Worm (Caenorhabditis elegans) whole organism, early embryonic: ENCODE data around the gene F38G1.3.

Experiments
- B0310.2 ChIP-seq: sonication (generic microtip); optimal IDR thresholded peaks from 2 replicates; lab custom pipeline; 2016; ENCODE audit warnings: mild to moderate bottlenecking, missing genetic modification characterization, missing compliant biosample characterization
- F13C5.2 ChIP-seq: sonication (generic microtip); optimal IDR thresholded peaks from 2 replicates; lab custom pipeline; 2017; ENCODE audit warnings: mild to moderate bottlenecking, missing genetic modification characterization, inconsistent platforms, missing compliant biosample characterization
- aly-1 ChIP-seq: sonication (generic microtip); optimal IDR thresholded peaks from 2 replicates; lab custom pipeline; 2016; ENCODE audit warnings: missing genetic modification characterization, missing compliant biosample characterization
- ama-1 ChIP-seq: fragments of 150-350 bp; optimal IDR thresholded peaks from 2 replicates; lab custom pipeline; 2014
- ceh-13 ChIP-seq: fragments of 200-800 bp; sonication (Bioruptor generic); optimal IDR thresholded peaks from 2 replicates; lab custom pipeline; 2018; ENCODE audit warnings: mild to moderate bottlenecking, missing genetic modification characterization, missing compliant biosample characterization
- ceh-36 ChIP-seq: sonication (generic microtip); optimal IDR thresholded peaks from 2 replicates; lab custom pipeline; 2016; ENCODE audit warnings: missing genetic modification characterization, inconsistent platforms, missing compliant biosample characterization
- ets-7 ChIP-seq: sonication (generic microtip); optimal IDR thresholded peaks from 2 replicates; lab custom pipeline; 2016; ENCODE audit warnings: missing genotype, missing genetic modification characterization, missing compliant biosample characterization
- flt-1 ChIP-seq: fragments of 200-800 bp; sonication (Bioruptor generic); IDR thresholded peaks from 2 replicates; pipeline ENCODE4 v1.3.6; 2022; ENCODE audit warnings: missing genetic modification characterization, missing compliant biosample characterization
- hmbx-1 ChIP-seq: sonication (generic microtip); optimal IDR thresholded peaks from 2 replicates; lab custom pipeline; 2016; ENCODE audit warnings: mild to moderate bottlenecking, missing genetic modification characterization, missing compliant biosample characterization
- hmg-4 ChIP-seq: fragments of 200-800 bp; sonication (Bioruptor generic); optimal IDR thresholded peaks from 2 replicates; lab custom pipeline; 2018; ENCODE audit warnings: mild to moderate bottlenecking, missing genetic modification characterization, missing compliant biosample characterization
- hnd-1 ChIP-seq: sonication (generic microtip); optimal IDR thresholded peaks from 2 replicates; lab custom pipeline; 2016; ENCODE audit warnings: missing genetic modification characterization, missing compliant biosample characterization
- pes-1 ChIP-seq: fragments of 200-800 bp; sonication (Bioruptor generic); IDR thresholded peaks from 2 replicates; pipeline ENCODE4 v1.3.6; 2022; ENCODE audit warnings: missing genetic modification reagents, missing genetic modification characterization, missing compliant biosample characterization
- scrt-1 ChIP-seq: fragments of 200-800 bp; sonication (Bioruptor generic); IDR thresholded peaks from 2 replicates; pipeline ENCODE4 v1.3.6; 2022; ENCODE audit warnings: missing genetic modification characterization, missing compliant biosample characterization
- sea-1 ChIP-seq: fragments of 200-800 bp; sonication (Bioruptor generic); conservative IDR thresholded peaks from 2 replicates; pipeline ENCODE4 v1.3.6; 2022; ENCODE audit warnings: missing genetic modification characterization, missing compliant biosample characterization
- tbx-11 ChIP-seq: fragments of 200-800 bp; sonication (Bioruptor generic); IDR thresholded peaks from 2 replicates; pipeline ENCODE4 v1.3.6; 2022; ENCODE audit warnings: missing genetic modification characterization, missing compliant biosample characterization
- tbx-37 ChIP-seq: fragments of 200-800 bp; sonication (Bioruptor generic); conservative IDR thresholded peaks from 2 replicates; pipeline ENCODE4 v1.3.6; 2022; ENCODE audit warnings: missing genetic modification reagents, missing genetic modification characterization, missing compliant biosample characterization
- tra-4 ChIP-seq: sonication (generic microtip); optimal IDR thresholded peaks from 2 replicates; lab custom pipeline; 2017; ENCODE audit warnings: missing genetic modification characterization, missing compliant biosample characterization

The F38G1.3 gene

DNA sequence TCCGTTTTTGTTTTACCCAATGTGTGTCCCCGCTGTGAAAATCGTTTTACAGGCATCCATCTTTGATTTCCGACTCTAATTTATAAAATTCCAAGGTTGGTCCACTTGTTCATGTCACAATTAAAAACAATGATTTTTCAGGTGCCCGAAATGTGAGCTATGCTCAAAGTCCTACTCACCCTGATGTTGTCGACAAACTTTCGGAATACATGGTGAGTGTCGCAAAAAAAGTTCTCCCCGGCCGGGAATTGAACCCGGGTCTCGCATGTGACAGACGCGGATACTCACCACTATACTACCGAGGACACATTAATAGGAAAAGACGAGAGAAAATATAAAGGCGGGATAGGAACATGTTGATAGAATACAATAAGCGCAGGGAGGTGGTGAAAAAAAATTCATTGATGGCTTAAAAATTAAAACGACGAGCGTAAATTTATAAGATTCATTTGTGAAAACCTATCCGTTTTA is 13.3 kb downstream of the F38G1.3 start, which contains the start of gene egl-17:
Gene egl-17 (plus strand): TSS at position 51 of the 471 bp plus-strand sequence.
- TF ChIP-seq ceh-36 (tag; lab: Kevin White, UChicago) (peak; percentile 92), hnd-1 (tag; lab: Kevin White, UChicago) (peak; percentile 90), F13C5.2 (peak; percentile 93), tbx-11 (GFP tag; lab: Robert Waterston, UW) (peak; percentile 91), tbx-37 (GFP tag; lab: Robert Waterston, UW) (peak; percentile 95), ama-1 (lab: Kevin White, UChicago) (no peak), scrt-1 (GFP tag; lab: Robert Waterston, UW) (peak; percentile 96), sea-1 (peak; percentile 95), hmg-4 (GFP tag; lab: Kevin White, UChicago) (peak; percentile 96), flt-1 (peak; percentile 91), hmbx-1 (peak; percentile 82), aly-1 (tag; lab: Kevin White, UChicago) (peak; percentile 94), tra-4 (peak; percentile 82), pes-1 (peak; percentile 96), ets-7 (tag; lab: Kevin White, UChicago) (peak; percentile 87), B0310.2 (tag; lab: Kevin White, UChicago) (peak; percentile 99), ceh-13 (GFP tag; lab: Kevin White, UChicago) (peak; percentile 86)

DNA sequence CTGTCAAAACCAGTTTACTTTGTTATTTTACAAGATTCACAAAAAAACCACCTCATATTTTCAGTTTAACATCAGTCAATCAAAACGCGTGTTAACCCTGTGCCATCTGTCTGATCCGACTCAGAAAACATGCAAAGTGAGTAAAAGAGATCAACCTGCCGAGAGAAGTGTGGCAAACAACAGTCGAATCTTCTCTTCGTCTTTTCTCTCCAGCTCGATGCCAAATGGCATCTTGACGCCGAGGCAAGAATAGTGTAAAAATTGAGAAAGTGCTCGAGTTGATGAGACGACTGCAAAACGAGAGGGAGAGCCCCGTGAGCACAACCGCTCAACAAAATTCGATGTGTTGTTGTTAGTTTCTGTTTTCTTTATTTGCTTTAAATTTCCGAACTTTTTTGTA is 16.6 kb downstream of the F38G1.3 start, which contains the start of gene B0310.1:
Gene B0310.1 (plus strand): TSS at position 310 of the 400 bp plus-strand sequence.
- TF ChIP-seq pes-1 (no peak), ama-1 (lab: Kevin White, UChicago) (no peak), hmbx-1 (no peak), hnd-1 (tag; lab: Kevin White, UChicago) (no peak), sea-1 (no peak), scrt-1 (GFP tag; lab: Robert Waterston, UW) (no peak), ets-7 (tag; lab: Kevin White, UChicago) (no peak), aly-1 (tag; lab: Kevin White, UChicago) (no peak), hmg-4 (GFP tag; lab: Kevin White, UChicago) (no peak), B0310.2 (tag; lab: Kevin White, UChicago) (no peak), tbx-37 (GFP tag; lab: Robert Waterston, UW) (no peak), flt-1 (no peak), tra-4 (no peak), tbx-11 (GFP tag; lab: Robert Waterston, UW) (no peak)

DNA sequence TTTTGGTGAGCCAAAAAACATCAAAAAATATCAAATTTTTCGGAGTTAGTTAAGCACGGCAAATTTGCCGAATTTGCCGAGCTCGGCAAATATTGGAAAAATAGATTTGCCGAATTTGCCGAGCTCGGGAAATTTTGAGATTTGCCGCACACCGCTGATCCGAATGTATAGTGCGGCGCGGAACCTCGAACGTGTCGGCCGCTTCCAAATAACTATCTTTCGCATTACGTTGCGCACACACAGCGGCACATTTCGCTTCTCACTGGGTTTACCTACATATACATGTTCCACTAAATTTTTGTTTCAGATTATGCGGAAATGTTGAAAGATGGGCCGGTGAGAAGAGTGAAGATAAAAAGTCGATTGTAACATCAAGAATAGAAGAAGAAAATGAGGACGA is 20.4 kb downstream of the F38G1.3 start:
- TF ChIP-seq hnd-1 (tag; lab: Kevin White, UChicago), result no peak
- no peak for TF ChIP-seq ets-7 (tag; lab: Kevin White, UChicago)
- no peak for TF ChIP-seq ama-1 (lab: Kevin White, UChicago)
- no peak for TF ChIP-seq ceh-13 (GFP tag; lab: Kevin White, UChicago)
- TF ChIP-seq hmg-4 (GFP tag; lab: Kevin White, UChicago), result no peak
- no peak for TF ChIP-seq flt-1
- no peak for TF ChIP-seq tra-4
- no peak for TF ChIP-seq tbx-37 (GFP tag; lab: Robert Waterston, UW)
- TF ChIP-seq hmbx-1, result no peak
- TF ChIP-seq B0310.2 (tag; lab: Kevin White, UChicago), result no peak
- no peak for TF ChIP-seq scrt-1 (GFP tag; lab: Robert Waterston, UW)
- no peak for TF ChIP-seq sea-1
- TF ChIP-seq tbx-11 (GFP tag; lab: Robert Waterston, UW), result no peak
- no peak for TF ChIP-seq pes-1
- no peak for TF ChIP-seq F13C5.2
- no peak for TF ChIP-seq ceh-36 (tag; lab: Kevin White, UChicago)
- TF ChIP-seq aly-1 (tag; lab: Kevin White, UChicago), result no peak

DNA sequence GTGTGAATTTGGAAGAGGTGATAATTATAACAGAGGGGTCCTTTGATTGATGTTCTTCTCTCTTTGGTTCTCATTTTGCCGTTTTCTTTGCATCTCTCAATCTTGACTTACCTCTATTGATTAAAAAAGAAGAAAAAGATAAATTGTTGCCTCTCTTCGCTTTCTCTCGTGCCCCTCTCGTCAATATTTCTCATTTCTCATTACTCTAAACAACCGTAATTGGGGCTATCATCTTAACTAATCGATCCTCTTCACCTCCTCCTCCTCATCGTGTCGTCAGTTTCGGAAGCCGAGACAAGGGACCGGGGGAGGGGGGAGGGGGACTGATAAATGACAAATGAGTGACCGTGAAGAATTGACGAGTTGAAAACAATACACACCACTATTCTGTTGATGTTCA is 22.3 kb downstream of the F38G1.3 start:
- TF ChIP-seq hmbx-1 (no peak), scrt-1 (GFP tag; lab: Robert Waterston, UW) (no peak), flt-1 (no peak), ceh-36 (tag; lab: Kevin White, UChicago) (no peak), B0310.2 (tag; lab: Kevin White, UChicago) (no peak), tra-4 (no peak), F13C5.2 (no peak), ceh-13 (GFP tag; lab: Kevin White, UChicago) (no peak), ets-7 (tag; lab: Kevin White, UChicago) (no peak), tbx-37 (GFP tag; lab: Robert Waterston, UW) (no peak), hmg-4 (GFP tag; lab: Kevin White, UChicago) (no peak), tbx-11 (GFP tag; lab: Robert Waterston, UW) (no peak), aly-1 (tag; lab: Kevin White, UChicago) (no peak), ama-1 (lab: Kevin White, UChicago) (no peak), hnd-1 (tag; lab: Kevin White, UChicago) (no peak)

DNA sequence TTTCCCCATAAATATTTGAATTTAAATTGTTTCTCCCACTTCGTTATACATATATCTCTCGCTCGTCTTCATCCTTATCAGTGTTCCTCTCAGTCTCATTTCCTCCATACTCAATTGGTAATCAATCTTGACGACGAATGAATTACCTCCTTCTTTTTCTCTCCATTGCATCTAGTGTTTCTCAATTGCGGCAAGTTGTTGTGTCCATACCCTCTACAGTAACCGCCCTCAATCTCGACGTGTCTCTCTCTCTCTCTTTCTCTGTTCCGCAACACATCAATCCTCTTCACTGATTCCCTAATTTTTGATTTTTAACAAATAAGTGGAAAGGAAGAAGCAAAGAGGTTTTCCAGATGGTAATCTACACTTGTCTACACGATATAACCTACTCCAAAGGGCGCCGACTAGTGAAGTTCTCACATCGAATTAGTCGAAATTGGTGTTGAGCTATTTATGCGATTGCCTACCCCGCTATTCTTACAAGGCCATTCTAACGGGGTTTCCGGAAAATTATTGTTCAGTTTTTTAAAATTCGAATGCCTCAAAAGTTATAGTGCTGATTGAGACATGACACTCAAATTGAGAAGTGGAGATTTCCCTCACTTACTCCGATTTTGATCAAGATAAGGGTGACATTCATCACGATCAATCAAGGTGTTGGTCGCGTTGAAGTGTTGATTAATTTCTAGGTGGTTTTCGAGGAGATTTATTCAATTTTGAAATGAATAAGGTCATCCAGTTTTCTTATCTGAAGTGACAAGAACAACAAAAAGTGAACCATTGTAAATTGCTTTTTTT is 27.9 kb downstream of the F38G1.3 start:
- TF ChIP-seq ets-7 (tag; lab: Kevin White, UChicago) (no peak), tra-4 (no peak), scrt-1 (GFP tag; lab: Robert Waterston, UW) (no peak), tbx-11 (GFP tag; lab: Robert Waterston, UW) (no peak), hmg-4 (GFP tag; lab: Kevin White, UChicago) (no peak), ceh-13 (GFP tag; lab: Kevin White, UChicago) (no peak), B0310.2 (tag; lab: Kevin White, UChicago) (no peak), ama-1 (lab: Kevin White, UChicago) (no peak), sea-1 (no peak), hnd-1 (tag; lab: Kevin White, UChicago) (no peak), ceh-36 (tag; lab: Kevin White, UChicago) (no peak), flt-1 (no peak), tbx-37 (GFP tag; lab: Robert Waterston, UW) (no peak), aly-1 (tag; lab: Kevin White, UChicago) (no peak), F13C5.2 (no peak), hmbx-1 (no peak), pes-1 (no peak)

DNA sequence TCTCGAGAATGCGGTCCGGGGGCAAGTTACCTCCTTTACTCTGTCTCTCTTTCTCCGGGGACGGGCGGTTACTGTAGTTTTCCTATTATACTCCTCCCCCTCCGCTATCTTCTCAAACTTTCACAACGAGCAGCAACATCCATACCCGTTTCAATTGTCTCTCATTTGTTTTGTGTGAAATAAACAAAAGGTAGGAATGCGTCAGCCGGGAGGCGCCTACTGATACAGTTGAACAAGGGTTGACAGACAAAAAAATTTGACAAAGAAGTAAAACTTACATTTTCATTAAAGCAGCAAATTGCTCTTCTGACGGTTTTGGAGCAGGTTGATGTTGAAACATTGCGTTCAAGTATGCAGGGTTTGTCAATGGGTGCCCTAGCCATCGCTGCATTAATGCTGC is 28.7 kb downstream of the F38G1.3 start:
- no peak for TF ChIP-seq F13C5.2
- TF ChIP-seq ceh-13 (GFP tag; lab: Kevin White, UChicago), result no peak
- no peak for TF ChIP-seq B0310.2 (tag; lab: Kevin White, UChicago)
- TF ChIP-seq ets-7 (tag; lab: Kevin White, UChicago), result no peak
